Fruit fly (Drosophila melanogaster) whole organism, embryonic: ENCODE results near the gene CG16790.

Experiments used
- Antp ChIP-seq: fragments of 200-800 bp; sonication (Bioruptor generic); optimal IDR thresholded peaks from 3 replicates; lab custom pipeline; 2016; ENCODE audit warnings: missing biosample characterization, missing genetic modification characterization
- Awh ChIP-seq: fragments of 200-800 bp; sonication (Bioruptor generic); IDR thresholded peaks from 2 replicates; pipeline ENCODE4, ENCODE4 v1.3.6; 2022; ENCODE audit warnings: missing biosample characterization, missing genetic modification characterization
- CG11398 ChIP-seq: fragments of 200-800 bp; sonication (Bioruptor generic); optimal IDR thresholded peaks from 2 replicates; lab custom pipeline; 2016; ENCODE audit warnings: missing biosample characterization, missing genetic modification characterization
- CG12236 ChIP-seq: fragments of 200-800 bp; sonication (Bioruptor generic); optimal IDR thresholded peaks from 2 replicates; lab custom pipeline; 2016; ENCODE audit warnings: missing biosample characterization, missing genetic modification characterization
- CG12299 ChIP-seq: fragments of 200-800 bp; sonication (Bioruptor generic); optimal IDR thresholded peaks from 2 replicates; lab custom pipeline; 2018; ENCODE audit warnings: missing biosample characterization, mild to moderate bottlenecking, missing genetic modification characterization
- CG12942 ChIP-seq: fragments of 200-800 bp; sonication (Bioruptor generic); optimal IDR thresholded peaks from 3 replicates; lab custom pipeline; 2016; ENCODE audit warnings: missing biosample characterization, missing genetic modification characterization
- CG13123 ChIP-seq: fragments of 200-800 bp; sonication (Bioruptor generic); optimal IDR thresholded peaks from 2 replicates; lab custom pipeline; 2016; ENCODE audit warnings: missing biosample characterization, missing genetic modification characterization
- CG13296 ChIP-seq: fragments of 200-800 bp; sonication (Bioruptor generic); optimal IDR thresholded peaks from 3 replicates; lab custom pipeline; 2018; ENCODE audit warnings: missing biosample characterization, mild to moderate bottlenecking, missing genetic modification characterization
- CG1792 ChIP-seq: fragments of 200-800 bp; sonication (Bioruptor generic); optimal IDR thresholded peaks from 2 replicates; lab custom pipeline; 2016; ENCODE audit warnings: missing biosample characterization, missing genetic modification characterization
- CG2678 ChIP-seq: fragments of 200-800 bp; sonication (Bioruptor generic); optimal IDR thresholded peaks from 3 replicates; lab custom pipeline; 2019; ENCODE audit warnings: missing biosample characterization, mild to moderate bottlenecking, missing genetic modification characterization, moderate library complexity
- CG30020 ChIP-seq: fragments of 200-800 bp; optimal IDR thresholded peaks from 2 replicates; lab custom pipeline; 2019; ENCODE audit warnings: missing biosample characterization, mild to moderate bottlenecking, missing genetic modification characterization, moderate library complexity
- CG3995 ChIP-seq: fragments of 200-800 bp; sonication (Bioruptor generic); optimal IDR thresholded peaks from 3 replicates; lab custom pipeline; 2016; ENCODE audit warnings: missing biosample characterization, missing genetic modification characterization
- CG43689 ChIP-seq: fragments of 200-800 bp; sonication (Bioruptor generic); IDR thresholded peaks from 2 replicates; pipeline ENCODE4 v1.3.6; 2022; ENCODE audit warnings: missing biosample characterization, missing genetic modification characterization
- CG4730 ChIP-seq: fragments of 200-800 bp; sonication (Bioruptor generic); IDR thresholded peaks from 2 replicates; pipeline ENCODE4 v1.3.6; 2022; ENCODE audit warnings: missing biosample characterization, missing genetic modification characterization
- CG5180 ChIP-seq: fragments of 200-800 bp; sonication (Bioruptor generic); optimal IDR thresholded peaks from 3 replicates; lab custom pipeline; 2017; ENCODE audit warnings: missing biosample characterization, missing genetic modification characterization, mild to moderate bottlenecking, moderate library complexity, missing genetic modification reagents
- CG7271 ChIP-seq: fragments of 200-800 bp; sonication (Bioruptor generic); optimal IDR thresholded peaks from 2 replicates; lab custom pipeline; 2018; ENCODE audit warnings: missing biosample characterization, mild to moderate bottlenecking, missing genetic modification characterization, moderate library complexity
- CG7357 ChIP-seq: fragments of 200-800 bp; sonication (Bioruptor generic); IDR thresholded peaks from 3 replicates; pipeline ENCODE4 v1.3.6; 2022; ENCODE audit warnings: missing biosample characterization, missing genetic modification characterization
- CG8765 ChIP-seq: fragments of 200-800 bp; sonication (Bioruptor generic); IDR thresholded peaks from 2 replicates; pipeline ENCODE4 v1.3.6; 2022; ENCODE audit warnings: missing biosample characterization, missing genetic modification characterization
- CTCF ChIP-seq: fragments of 200-800 bp; sonication (Bioruptor generic); optimal IDR thresholded peaks from 2 replicates; lab custom pipeline; 2017; ENCODE audit warnings: missing biosample characterization, mild to moderate bottlenecking, missing genetic modification characterization, moderate library complexity
- CrebB ChIP-seq: fragments of 200-800 bp; sonication (Bioruptor generic); optimal IDR thresholded peaks from 3 replicates; lab custom pipeline; 2018; ENCODE audit warnings: missing biosample characterization, mild to moderate bottlenecking, missing genetic modification characterization
- Eip74EF ChIP-seq, 2 experiments: fragments of 200-800 bp in 1 of 2; fragments of >200 bp in 1 of 2; sonication (Bioruptor generic) in 1 of 2; optimal IDR thresholded peaks; 2 replicates each; lab custom pipeline; 2017 to 2019; ENCODE audit warnings: missing biosample characterization in 2 of 2, missing genetic modification characterization in 2 of 2, mild to moderate bottlenecking in 1 of 2, moderate library complexity in 1 of 2
- Ets97D ChIP-seq: fragments of 200-800 bp; sonication (Bioruptor generic); optimal IDR thresholded peaks from 3 replicates; lab custom pipeline; 2016; ENCODE audit warnings: missing biosample characterization, missing genetic modification characterization
- Hmr ChIP-seq: fragments of 200-800 bp; sonication (Bioruptor generic); optimal IDR thresholded peaks from 3 replicates; lab custom pipeline; 2017; ENCODE audit warnings: mild to moderate bottlenecking, missing biosample characterization, missing genetic modification reagents, missing genetic modification characterization
- Hmx ChIP-seq: fragments of 200-800 bp; sonication (Bioruptor generic); optimal IDR thresholded peaks from 2 replicates; lab custom pipeline; 2016; ENCODE audit warnings: missing biosample characterization, missing genetic modification characterization
- MESR4 ChIP-seq: fragments of 200-800 bp; sonication (Bioruptor generic); optimal IDR thresholded peaks from 2 replicates; lab custom pipeline; 2018; ENCODE audit warnings: missing biosample characterization, mild to moderate bottlenecking, missing genetic modification characterization, moderate library complexity
- Neu2 ChIP-seq: fragments of 200-800 bp; sonication (Bioruptor generic); optimal IDR thresholded peaks from 3 replicates; lab custom pipeline; 2016; ENCODE audit warnings: missing biosample characterization, missing genetic modification characterization, borderline replicate concordance
- Oli ChIP-seq: fragments of 200-800 bp; sonication (Bioruptor generic); optimal IDR thresholded peaks from 2 replicates; lab custom pipeline; 2018; ENCODE audit warnings: missing biosample characterization, mild to moderate bottlenecking, missing genetic modification characterization, moderate library complexity
- Ravus ChIP-seq: fragments of 200-800 bp; sonication (Bioruptor generic); IDR thresholded peaks from 2 replicates; pipeline ENCODE4 v1.3.6; 2022; ENCODE audit warnings: missing biosample characterization, missing genetic modification characterization
- Sry-β ChIP-seq: fragments of 200-800 bp; sonication (Bioruptor generic); optimal IDR thresholded peaks from 2 replicates; lab custom pipeline; 2018; ENCODE audit warnings: missing biosample characterization, mild to moderate bottlenecking, missing genetic modification characterization, moderate library complexity
- Sry-δ ChIP-seq: fragments of 200-800 bp; sonication (Bioruptor generic); optimal IDR thresholded peaks from 2 replicates; lab custom pipeline; 2016; ENCODE audit warnings: missing biosample characterization, missing genetic modification characterization
- Vsx1 ChIP-seq: fragments of 200-800 bp; sonication (Bioruptor generic); optimal IDR thresholded peaks from 2 replicates; lab custom pipeline; 2017; ENCODE audit warnings: missing biosample characterization, mild to moderate bottlenecking, missing genetic modification characterization, missing genetic modification reagents
- ac ChIP-seq: fragments of 200-800 bp; sonication (Bioruptor generic); optimal IDR thresholded peaks from 3 replicates; lab custom pipeline; 2017; ENCODE audit warnings: missing biosample characterization, mild to moderate bottlenecking, missing genetic modification characterization
- amos ChIP-seq: fragments of 200-800 bp; sonication (Bioruptor generic); IDR thresholded peaks from 2 replicates; pipeline ENCODE4 v1.3.6; 2022; ENCODE audit warnings: missing biosample characterization, missing genetic modification characterization; ENCODE audit not compliant: partially characterized antibody
- cas ChIP-seq: fragments of 200-800 bp; sonication (Bioruptor generic); IDR thresholded peaks from 2 replicates; pipeline ENCODE4 v1.3.6; 2022; ENCODE audit warnings: missing biosample characterization, missing genetic modification characterization
- cg ChIP-seq: fragments of 200-800 bp; sonication (Bioruptor generic); optimal IDR thresholded peaks from 3 replicates; lab custom pipeline; 2019; ENCODE audit warnings: missing biosample characterization, mild to moderate bottlenecking, missing genetic modification characterization, moderate library complexity
- corto ChIP-seq: fragments of 200-800 bp; sonication (Bioruptor generic); optimal IDR thresholded peaks from 2 replicates; lab custom pipeline; 2016; ENCODE audit warnings: missing biosample characterization, mild to moderate bottlenecking, missing genetic modification characterization, moderate library complexity
- fd64A ChIP-seq: fragments of 200-800 bp; sonication (Bioruptor generic); optimal IDR thresholded peaks from 3 replicates; lab custom pipeline; 2018; ENCODE audit warnings: missing biosample characterization, mild to moderate bottlenecking, missing genetic modification characterization
- grn ChIP-seq: fragments of 200-800 bp; sonication (Bioruptor generic); optimal IDR thresholded peaks from 3 replicates; lab custom pipeline; 2017; ENCODE audit warnings: missing biosample characterization, missing genetic modification characterization
- inv ChIP-seq: fragments of 200-800 bp; sonication (Bioruptor generic); IDR thresholded peaks from 2 replicates; pipeline ENCODE4 v1.3.6; 2022; ENCODE audit warnings: missing biosample characterization, missing genetic modification characterization; ENCODE audit not compliant: partially characterized antibody
- jumu ChIP-seq: fragments of 200-800 bp; sonication (Bioruptor generic); optimal IDR thresholded peaks from 3 replicates; lab custom pipeline; 2016; ENCODE audit warnings: missing biosample characterization, missing genetic modification characterization
- ken ChIP-seq: fragments of 200-800 bp; sonication (Bioruptor generic); IDR thresholded peaks from 3 replicates; pipeline ENCODE4 v1.3.6; 2022; ENCODE audit warnings: missing biosample characterization, missing genetic modification characterization
- kni ChIP-seq: fragments of 200-800 bp; sonication (Bioruptor generic); optimal IDR thresholded peaks from 3 replicates; lab custom pipeline; 2017; ENCODE audit warnings: mild to moderate bottlenecking, missing biosample characterization, missing genetic modification reagents, missing genetic modification characterization
- mam ChIP-seq: fragments of 200-800 bp; sonication (Bioruptor generic); optimal IDR thresholded peaks from 3 replicates; lab custom pipeline; 2016; ENCODE audit warnings: missing biosample characterization, missing genetic modification characterization
- nerfin-1 ChIP-seq: fragments of 200-800 bp; sonication (Bioruptor generic); optimal IDR thresholded peaks from 3 replicates; lab custom pipeline; 2019; ENCODE audit warnings: missing biosample characterization, mild to moderate bottlenecking, missing genetic modification characterization, moderate library complexity
- p53 ChIP-seq: fragments of 200-800 bp; sonication (Bioruptor generic); optimal IDR thresholded peaks from 2 replicates; lab custom pipeline; 2016; ENCODE audit warnings: missing biosample characterization, missing genetic modification characterization
- phol ChIP-seq: fragments of 200-800 bp; sonication (Bioruptor generic); optimal IDR thresholded peaks from 3 replicates; lab custom pipeline; 2018; ENCODE audit warnings: missing biosample characterization, mild to moderate bottlenecking, missing genetic modification characterization, moderate library complexity
- ranshi ChIP-seq: fragments of 200-800 bp; sonication (Bioruptor generic); IDR thresholded peaks from 2 replicates; pipeline ENCODE4 v1.3.6; 2022; ENCODE audit warnings: missing biosample characterization, missing genetic modification characterization
- slou ChIP-seq: fragments of 200-800 bp; sonication (Bioruptor generic); optimal IDR thresholded peaks from 3 replicates; lab custom pipeline; 2016; ENCODE audit warnings: missing biosample characterization, missing genetic modification characterization
- tap ChIP-seq: fragments of 200-800 bp; optimal IDR thresholded peaks from 3 replicates; lab custom pipeline; 2019; ENCODE audit warnings: missing biosample characterization, mild to moderate bottlenecking, missing genetic modification characterization, moderate library complexity
- zfh1 ChIP-seq: fragments of 200-800 bp; sonication (Bioruptor generic); IDR thresholded peaks from 3 replicates; pipeline ENCODE4 v1.3.6; 2022; ENCODE audit warnings: missing biosample characterization, missing genetic modification characterization

CG16790 gene

DNA sequence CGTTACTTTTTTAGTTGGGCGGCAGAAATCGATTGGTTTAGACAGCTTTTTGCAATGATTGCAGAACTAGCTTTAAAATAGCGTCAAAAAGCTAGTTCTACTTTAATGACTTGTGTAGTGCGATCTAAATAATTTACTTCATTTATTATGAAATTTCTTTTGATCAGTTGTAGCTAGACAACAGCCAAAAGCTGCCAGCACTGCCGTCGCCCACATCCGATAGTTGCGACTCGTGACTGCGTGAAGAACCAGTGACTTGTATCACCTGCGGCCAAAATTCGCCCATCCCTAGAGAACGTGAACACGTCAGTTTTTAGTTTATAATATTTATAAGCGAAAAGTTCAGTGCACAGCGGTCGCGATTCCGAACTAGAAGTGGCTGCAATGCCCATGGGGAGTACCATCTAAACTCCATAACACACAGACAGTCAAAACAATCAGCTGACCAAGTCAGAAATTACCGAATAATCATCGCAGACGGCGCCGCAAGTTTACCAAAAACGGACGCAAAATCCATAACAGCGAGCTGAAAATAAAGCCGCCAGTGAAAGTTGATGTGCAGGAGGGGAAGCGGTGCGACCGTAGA lies 16.7 kb upstream of the CG16790 start, which contains the start of gene P58IPK (continued):
- peak in 1 of 2 experiments; percentile 11 for TF ChIP-seq Eip74EF (GFP tag; optimal IDR thresholded peaks at IDR 0.05; lab: Kevin White, UChicago)
- TF ChIP-seq CG13123 (GFP tag; lab: Kevin White, UChicago), result peak; percentile 12
- TF ChIP-seq CG12942 (GFP tag; lab: Kevin White, UChicago), result peak; percentile 47
- TF ChIP-seq Hmx (GFP tag; lab: Kevin White, UChicago), result no peak
- TF ChIP-seq Awh (GFP tag; lab: Robert Waterston, UW), result no peak
- TF ChIP-seq Ets97D (GFP tag; lab: Kevin White, UChicago), result peak; percentile 90
- no peak for TF ChIP-seq corto (GFP tag; lab: Kevin White, UChicago)
- TF ChIP-seq CG7357 (GFP tag; lab: Robert Waterston, UW), result 0 out of 3 replicates have a peak, but pooled peaks have one; percentile 35
- TF ChIP-seq kni (GFP tag; lab: Kevin White, UChicago), result peak; percentile 22
- no peak for TF ChIP-seq Neu2
- peak; percentile 59 for TF ChIP-seq ranshi
- no peak for TF ChIP-seq slou (GFP tag; lab: Kevin White, UChicago)
- peak; percentile 83 for TF ChIP-seq MESR4
- TF ChIP-seq CrebB (tag; lab: Kevin White, UChicago), result peak; percentile 42
- TF ChIP-seq amos (GFP tag; lab: Robert Waterston, UW), result peak; percentile 97
- no peak for TF ChIP-seq CG5180 (GFP tag; lab: Kevin White, UChicago)
- no peak for TF ChIP-seq CG7271
- TF ChIP-seq inv (GFP tag; lab: Robert Waterston, UW), result peak; percentile 96
- no peak for TF ChIP-seq Vsx1 (GFP tag; lab: Kevin White, UChicago)
- TF ChIP-seq CG12236 (GFP tag; lab: Kevin White, UChicago), result no peak
- no peak for TF ChIP-seq CTCF (GFP tag; lab: Kevin White, UChicago)
- no peak for TF ChIP-seq fd64A (GFP tag; lab: Kevin White, UChicago)
- TF ChIP-seq Sry-β (GFP tag; lab: Kevin White, UChicago), result peak; percentile 98
- no peak for TF ChIP-seq CG8765 (GFP tag; lab: Robert Waterston, UW)
- peak; percentile 66 for TF ChIP-seq phol (tag; lab: Kevin White, UChicago)
- TF ChIP-seq jumu (GFP tag; lab: Kevin White, UChicago), result peak; percentile 76
- peak; percentile 0 for TF ChIP-seq Oli (tag; lab: Kevin White, UChicago)
- TF ChIP-seq zfh1 (GFP tag; lab: Robert Waterston, UW), result peak; percentile 75; the same call in 2 of the 3 replicates
- peak; percentile 60 for TF ChIP-seq p53 (GFP tag; lab: Kevin White, UChicago)
- no peak for TF ChIP-seq ac (GFP tag; lab: Kevin White, UChicago)
- TF ChIP-seq grn, result peak; percentile 6
- no peak for TF ChIP-seq CG2678
- no peak; the same call in 1 of the 2 replicates for TF ChIP-seq Ravus (GFP tag; lab: Robert Waterston, UW)
- TF ChIP-seq Hmr (GFP tag; lab: Kevin White, UChicago), result peak; percentile 60
- peak; percentile 85 for TF ChIP-seq mam
- peak; percentile 97 for TF ChIP-seq Sry-δ (GFP tag; lab: Kevin White, UChicago)
- TF ChIP-seq CG1792 (GFP tag; lab: Kevin White, UChicago), result peak; percentile 53
- TF ChIP-seq CG3995 (GFP tag; lab: Kevin White, UChicago), result peak; percentile 100
- peak; percentile 11 for TF ChIP-seq nerfin-1 (tag; lab: Kevin White, UChicago)
- TF ChIP-seq CG4730 (GFP tag; lab: Robert Waterston, UW), result peak; percentile 20; the same call in 1 of the 2 replicates
- TF ChIP-seq cas (GFP tag; lab: Robert Waterston, UW), result peak; percentile 38; the same call in 1 of the 2 replicates
- peak; percentile 26 for TF ChIP-seq CG12299 (tag; lab: Kevin White, UChicago)
- TF ChIP-seq tap (tag; lab: Kevin White, UChicago), result no peak
- TF ChIP-seq ken (GFP tag; lab: Robert Waterston, UW), result peak; percentile 78
- no peak for TF ChIP-seq cg
- peak; percentile 37 for TF ChIP-seq CG11398 (GFP tag; lab: Kevin White, UChicago)
- peak; percentile 77 for TF ChIP-seq Antp (GFP tag; lab: Kevin White, UChicago)
- TF ChIP-seq CG13296 (GFP tag; lab: Kevin White, UChicago), result peak; percentile 28
- peak; percentile 52 for TF ChIP-seq CG30020
- no peak for TF ChIP-seq CG43689 (GFP tag; lab: Robert Waterston, UW)
